Fruit fly (Drosophila melanogaster) Kc167 (cell line): ENCODE measurements around the gene Pgam5.

Experiments used
- Myc ChIP-seq: fragments of >200 bp; optimal IDR thresholded peaks from 2 replicates; lab custom pipeline; 2017; ENCODE audit warnings: missing external identifiers
- Sin3A ChIP-seq: fragments of >200 bp; optimal IDR thresholded peaks from 2 replicates; lab custom pipeline; 2018; ENCODE audit warnings: missing external identifiers
- h ChIP-seq: fragments of >200 bp; optimal IDR thresholded peaks from 3 replicates; lab custom pipeline; 2018; ENCODE audit warnings: missing external identifiers
- insv ChIP-seq: fragments of >200 bp; optimal IDR thresholded peaks from 3 replicates; lab custom pipeline; 2018; ENCODE audit warnings: missing external identifiers
- psq ChIP-seq: fragments of >200 bp; optimal IDR thresholded peaks from 2 replicates; lab custom pipeline; 2017; ENCODE audit warnings: missing external identifiers
- ttk ChIP-seq: sonication (Bioruptor generic); optimal IDR thresholded peaks from 2 replicates; lab custom pipeline; 2017; ENCODE audit warnings: missing external identifiers

Gene Pgam5

DNA sequence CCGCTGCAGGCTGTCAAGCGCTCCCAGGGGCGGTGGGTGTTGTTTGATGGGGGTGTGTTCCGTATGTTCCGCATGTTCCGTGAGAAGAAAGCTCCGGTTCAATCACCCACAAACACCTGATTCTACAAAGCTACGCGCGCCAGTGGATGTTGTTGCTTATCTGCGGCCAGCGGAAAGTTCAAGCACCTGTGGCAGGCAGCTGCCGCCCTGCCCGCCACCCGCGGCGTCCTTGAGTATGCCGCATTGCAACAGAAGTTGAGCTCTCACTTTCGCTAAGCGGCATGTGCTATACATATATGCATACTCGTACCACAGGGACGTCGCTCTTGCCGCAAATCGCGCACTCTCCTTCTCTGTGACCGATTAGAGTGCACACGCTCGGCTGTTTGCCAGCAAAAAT lies 45.3 kb downstream of the Pgam5 start:
- TF ChIP-seq Sin3A (lab: Kevin White, UChicago) (no peak), ttk (lab: Kevin White, UChicago) (no peak), psq (lab: Kevin White, UChicago) (no peak), insv (lab: Kevin White, UChicago) (no peak), h (lab: Kevin White, UChicago) (no peak), Myc (lab: Kevin White, UChicago) (no peak)

DNA sequence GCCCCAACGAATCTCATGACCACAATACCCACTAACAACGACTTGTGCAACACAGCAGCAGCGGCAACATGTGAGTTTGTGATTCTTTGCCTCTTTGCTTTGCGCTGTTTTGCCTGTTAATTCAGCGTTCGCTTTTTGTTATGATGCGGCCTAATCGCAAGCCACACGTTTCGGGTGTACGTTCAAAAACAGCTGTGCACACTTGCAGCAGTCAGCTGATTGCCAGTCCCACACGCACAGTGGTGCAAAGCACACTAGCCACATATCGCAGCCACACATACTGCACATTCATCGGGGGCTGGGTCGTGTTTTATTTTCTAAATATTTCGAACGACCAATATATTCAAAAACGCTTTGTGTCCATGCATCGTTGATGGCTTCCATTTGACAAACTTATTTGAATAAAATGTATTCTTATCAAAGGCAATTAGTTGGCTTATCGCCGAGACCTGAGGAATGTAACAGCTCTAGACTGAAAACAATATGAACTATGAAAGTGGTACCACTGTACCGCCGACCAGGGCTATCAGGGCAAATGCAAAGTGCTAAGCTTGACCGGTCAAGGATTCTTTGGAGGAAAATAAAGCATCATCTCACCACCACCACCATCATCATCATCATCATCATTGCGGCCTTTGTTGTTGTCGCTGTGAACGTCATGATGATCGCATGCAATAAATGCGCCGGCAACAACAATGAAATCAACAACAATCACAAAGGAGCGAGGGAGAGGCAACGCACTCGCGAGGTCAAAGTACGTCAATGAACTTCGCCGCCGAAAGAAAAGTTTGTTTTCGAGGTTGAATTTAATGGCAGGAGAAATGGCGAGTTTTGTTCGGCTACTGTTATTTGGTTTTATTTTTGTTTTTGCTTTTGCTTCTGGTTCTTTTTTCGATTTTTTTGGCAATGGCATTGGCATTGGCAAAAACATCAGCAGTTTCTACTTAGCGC lies 47.2 kb downstream of the Pgam5 start:
- TF ChIP-seq Sin3A (lab: Kevin White, UChicago) (no peak), psq (lab: Kevin White, UChicago) (no peak), insv (lab: Kevin White, UChicago) (no peak), h (lab: Kevin White, UChicago) (no peak), Myc (lab: Kevin White, UChicago) (no peak), ttk (lab: Kevin White, UChicago) (no peak)

DNA sequence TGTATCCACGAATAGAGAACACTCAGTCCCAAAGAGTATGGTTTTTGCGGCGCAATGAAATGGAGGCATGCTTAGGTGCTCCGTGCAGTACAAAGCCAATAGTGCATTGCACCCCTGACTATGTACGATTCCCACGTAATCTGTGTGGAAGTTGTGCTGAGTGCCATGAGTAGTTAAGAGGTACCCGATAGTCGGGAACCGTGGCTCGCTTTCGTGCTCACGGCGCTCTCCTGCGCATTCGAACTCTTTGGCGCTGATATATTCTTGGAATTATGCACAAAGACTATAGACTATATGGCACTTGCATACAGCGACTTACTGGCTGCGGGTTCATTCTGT lies 48.8 kb downstream of the Pgam5 start:
- TF ChIP-seq Sin3A (lab: Kevin White, UChicago) (no peak), Myc (lab: Kevin White, UChicago) (no peak)

DNA sequence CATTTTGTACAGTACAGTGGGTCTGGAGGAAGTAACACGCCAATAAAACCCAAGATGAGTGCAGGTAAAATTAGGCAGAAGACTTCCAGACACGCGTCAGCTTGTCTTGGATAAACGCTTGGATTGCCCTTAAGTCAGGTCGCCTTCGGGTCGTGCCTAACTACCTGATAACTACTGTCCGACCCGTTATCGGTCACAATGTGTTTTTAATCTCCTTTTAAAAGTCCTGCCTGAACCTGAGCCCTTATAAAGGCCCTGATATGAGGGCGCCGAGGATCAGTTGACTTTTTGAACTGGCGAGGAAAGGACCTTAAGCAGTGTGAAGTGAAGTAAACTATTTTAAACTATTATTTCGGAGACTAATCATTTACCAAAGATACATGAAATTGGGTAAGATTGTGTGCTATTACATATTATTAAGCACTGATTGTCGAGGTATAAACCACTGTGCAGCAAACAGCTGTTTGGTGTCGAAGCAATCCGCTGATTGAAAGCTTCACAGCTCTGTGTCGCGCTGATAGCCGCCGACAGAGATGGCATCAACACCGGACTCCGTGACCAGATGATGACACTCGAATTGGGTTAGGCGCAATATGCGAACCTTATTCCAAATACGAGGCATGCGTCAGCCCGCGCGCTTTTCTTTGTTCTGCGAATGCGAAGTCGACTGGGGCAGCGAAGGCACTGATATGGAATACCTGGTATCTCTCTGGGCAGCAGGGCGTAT lies 49.3 kb downstream of the Pgam5 start:
- TF ChIP-seq psq (lab: Kevin White, UChicago) (no peak), insv (lab: Kevin White, UChicago) (no peak), h (lab: Kevin White, UChicago) (no peak), Sin3A (lab: Kevin White, UChicago) (no peak), Myc (lab: Kevin White, UChicago) (no peak), ttk (lab: Kevin White, UChicago) (no peak)
